Worm (Caenorhabditis elegans) whole organism, L3 larva: ENCODE results near the gene gnrr-5.

Experiments used
- egl-27 ChIP-seq: sonication (generic microtip); optimal IDR thresholded peaks from 4 replicates; lab custom pipeline; 2017; ENCODE audit warnings: missing biosample characterization, missing genetic modification reagents, missing genetic modification characterization
- fos-1 ChIP-seq: fragments of 150-350 bp; optimal IDR thresholded peaks from 2 replicates; lab custom pipeline; 2014; ENCODE audit warnings: missing biosample characterization, missing genetic modification characterization
- jun-1 ChIP-seq: fragments of 150-350 bp; optimal IDR thresholded peaks from 2 replicates; lab custom pipeline; 2014; ENCODE audit warnings: missing biosample characterization, missing genetic modification reagents, missing genetic modification characterization
- lin-39 ChIP-seq: fragments of 150-350 bp; optimal IDR thresholded peaks from 2 replicates; lab custom pipeline; 2018; ENCODE audit warnings: missing biosample characterization, missing genetic modification reagents, missing genetic modification characterization
- mdl-1 ChIP-seq: fragments of 150-350 bp; optimal IDR thresholded peaks from 2 replicates; lab custom pipeline; 2014; ENCODE audit warnings: missing biosample characterization, missing genetic modification characterization
- nhr-237 ChIP-seq: fragments of 150-350 bp; optimal IDR thresholded peaks from 2 replicates; lab custom pipeline; 2014; ENCODE audit warnings: missing biosample characterization, missing genetic modification characterization
- nhr-76 ChIP-seq: fragments of 150-350 bp; sonication (generic microtip); optimal IDR thresholded peaks from 5 replicates; lab custom pipeline; 2014; ENCODE audit warnings: missing biosample characterization, missing genetic modification characterization
- pha-4 ChIP-seq: fragments of 150-350 bp; optimal IDR thresholded peaks from 2 replicates; lab custom pipeline; 2014; ENCODE audit warnings: missing biosample characterization, missing genetic modification reagents, missing genetic modification characterization
- tbx-2 ChIP-seq: sonication (generic microtip); optimal IDR thresholded peaks from 2 replicates; lab custom pipeline; 2016; ENCODE audit warnings: mild to moderate bottlenecking, missing genetic modification characterization, missing compliant biosample characterization

ce11 chrV:4481823-4482222 is 27.3 kb upstream of the gnrr-5 start:
- no peak for TF ChIP-seq nhr-76
- no peak for TF ChIP-seq pha-4 (tag; lab: Kevin White, UChicago)
- TF ChIP-seq lin-39 (tag; lab: Kevin White, UChicago), result no peak
- TF ChIP-seq fos-1 (tag; lab: Kevin White, UChicago), result no peak
- no peak for TF ChIP-seq tbx-2 (tag; lab: Kevin White, UChicago)
- no peak for TF ChIP-seq jun-1 (tag; lab: Kevin White, UChicago)
- TF ChIP-seq nhr-237 (tag; lab: Kevin White, UChicago), result no peak
- TF ChIP-seq egl-27 (tag; lab: Kevin White, UChicago), result no peak
- no peak for TF ChIP-seq mdl-1 (tag; lab: Kevin White, UChicago)
